Fruit fly (Drosophila melanogaster): Measurements from ENCODE around the gene Gr64c.

The Gr64c gene

dm6 chr3L:4073755-4074154 lies 45.4 kb downstream of the Gr64c start, which contains the start of gene Faa:
TSS of gene Faa (minus strand) at chr3L:4073954.
- TF ChIP-seq exex (tag; optimal IDR thresholded peaks at IDR 0.05) (no peak), Jarid2 (GFP tag; optimal IDR thresholded peaks at IDR 0.05) (peak; percentile 75), Opbp (GFP tag; IDR thresholded peaks at IDR 0.05; ENCODE audit: partially characterized antibody) (0 out of 3 replicates have a peak, but pooled peaks have one; percentile 16), CG11560 (tag; IDR thresholded peaks at IDR 0.05) (no peak), Med (GFP tag) (peak; percentile 42), CG5245 (GFP tag; optimal IDR thresholded peaks at IDR 0.05) (no peak), CG7928 (GFP tag; optimal IDR thresholded peaks at IDR 0.05) (no peak), slbo (GFP tag; IDR thresholded peaks at IDR 0.05) (no peak), corto (GFP tag; optimal IDR thresholded peaks at IDR 0.05) (no peak), tio (GFP tag; optimal IDR thresholded peaks at IDR 0.05) (no peak), mam (GFP tag; optimal IDR thresholded peaks at IDR 0.05) (no peak), wor (GFP tag; IDR thresholded peaks at IDR 0.05) (no peak), onecut (GFP tag; IDR thresholded peaks at IDR 0.05) (peak; percentile 62), CG2199 (GFP tag; IDR thresholded peaks at IDR 0.05) (0 out of 3 replicates have a peak, but pooled peaks have one; percentile 37), sens (GFP tag) (no peak), CG3163 (GFP tag; optimal IDR thresholded peaks at IDR 0.05) (peak; percentile 88), CG8290 (GFP tag; optimal IDR thresholded peaks at IDR 0.05) (no peak), CG8290 (tag; optimal IDR thresholded peaks at IDR 0.05) (peak in 1 of 2 experiments; percentile 17), zen2 (GFP tag; IDR thresholded peaks at IDR 0.05; ENCODE audit: partially characterized antibody) (0 out of 3 replicates have a peak, but pooled peaks have one; percentile 22), hth (optimal IDR thresholded peaks at IDR 0.05) (no peak), Dip3 (GFP tag; optimal IDR thresholded peaks at IDR 0.05) (no peak), z (GFP tag; IDR thresholded peaks at IDR 0.05) (peak; percentile 93), sob (GFP tag; IDR thresholded peaks at IDR 0.05) (peak; percentile 36; the same call in 1 of the 2 replicates), CG8944 (GFP tag; optimal IDR thresholded peaks at IDR 0.05) (no peak), Awh (GFP tag; IDR thresholded peaks at IDR 0.05) (no peak), CG13287 (GFP tag; IDR thresholded peaks at IDR 0.05; ENCODE audit: partially characterized antibody) (peak; percentile 30; the same call in 1 of the 2 replicates), Dll (GFP tag; IDR thresholded peaks at IDR 0.05; ENCODE audit: partially characterized antibody) (0 out of 4 replicates have a peak, but pooled peaks have one; percentile 21), CG6272 (GFP tag; IDR thresholded peaks at IDR 0.05) (no peak), Trl (optimal IDR thresholded peaks at IDR 0.05) (peak; percentile 50 to 55), Trl (GFP tag; optimal IDR thresholded peaks at IDR 0.05) (no peak), CG11085 (GFP tag; IDR thresholded peaks at IDR 0.05) (no peak), Bgb (GFP tag; IDR thresholded peaks at IDR 0.05; ENCODE audit: partially characterized antibody) (0 out of 2 replicates have a peak, but pooled peaks have one; percentile 28), Camta (GFP tag; optimal IDR thresholded peaks at IDR 0.05) (no peak), trem (tag; optimal IDR thresholded peaks at IDR 0.05) (no peak), pum (GFP tag; optimal IDR thresholded peaks at IDR 0.05) (no peak), CG11398 (GFP tag; optimal IDR thresholded peaks at IDR 0.05) (no peak), caup (GFP tag; optimal IDR thresholded peaks at IDR 0.05; ENCODE audit: severe bottlenecking) (no peak), tin (GFP tag; optimal IDR thresholded peaks at IDR 0.05) (no peak), dati (GFP tag; IDR thresholded peaks at IDR 0.05) (no peak), nmo (GFP tag; optimal IDR thresholded peaks at IDR 0.05) (no peak), ci (GFP tag; IDR thresholded peaks at IDR 0.05) (peak; percentile 32; the same call in 1 of the 3 replicates)

- no peak for TF ChIP-seq sna (GFP tag; IDR thresholded peaks at IDR 0.05; ENCODE audit: partially characterized antibody)
- no peak for TF ChIP-seq B-H1 (GFP tag; IDR thresholded peaks at IDR 0.05)
- no peak for TF ChIP-seq CG17328 (GFP tag; IDR thresholded peaks at IDR 0.05)
- TF ChIP-seq CG18262 (tag; optimal IDR thresholded peaks at IDR 0.05): no peak
- TF ChIP-seq CG6175 (GFP tag; IDR thresholded peaks at IDR 0.05): no peak
- no peak for TF ChIP-seq CG2712 (tag; optimal IDR thresholded peaks at IDR 0.05)
- TF ChIP-seq CG9817 (tag; optimal IDR thresholded peaks at IDR 0.05): no peak
- no peak for TF ChIP-seq Hsf (GFP tag; optimal IDR thresholded peaks at IDR 0.05)
- TF ChIP-seq Dref (GFP tag; IDR thresholded peaks at IDR 0.05): no peak
- no peak for TF ChIP-seq CG16863 (GFP tag; optimal IDR thresholded peaks at IDR 0.05)
- TF ChIP-seq CG7839 (tag; optimal IDR thresholded peaks at IDR 0.05): no peak
- no peak for TF ChIP-seq CG4404 (GFP tag; IDR thresholded peaks at IDR 0.05)
- no peak for TF ChIP-seq MTF-1 (GFP tag; optimal IDR thresholded peaks at IDR 0.05; ENCODE audit: borderline replicate concordance)
- no peak for TF ChIP-seq CG4328 (GFP tag; optimal IDR thresholded peaks at IDR 0.05)
Observed at dm6 chr3L:4076907-4077306, 48.5 kb downstream of the Gr64c start.

Measured in whole organism, embryonic.